Worm (Caenorhabditis elegans): ENCODE results near the gene far-2.

Gene far-2

DNA sequence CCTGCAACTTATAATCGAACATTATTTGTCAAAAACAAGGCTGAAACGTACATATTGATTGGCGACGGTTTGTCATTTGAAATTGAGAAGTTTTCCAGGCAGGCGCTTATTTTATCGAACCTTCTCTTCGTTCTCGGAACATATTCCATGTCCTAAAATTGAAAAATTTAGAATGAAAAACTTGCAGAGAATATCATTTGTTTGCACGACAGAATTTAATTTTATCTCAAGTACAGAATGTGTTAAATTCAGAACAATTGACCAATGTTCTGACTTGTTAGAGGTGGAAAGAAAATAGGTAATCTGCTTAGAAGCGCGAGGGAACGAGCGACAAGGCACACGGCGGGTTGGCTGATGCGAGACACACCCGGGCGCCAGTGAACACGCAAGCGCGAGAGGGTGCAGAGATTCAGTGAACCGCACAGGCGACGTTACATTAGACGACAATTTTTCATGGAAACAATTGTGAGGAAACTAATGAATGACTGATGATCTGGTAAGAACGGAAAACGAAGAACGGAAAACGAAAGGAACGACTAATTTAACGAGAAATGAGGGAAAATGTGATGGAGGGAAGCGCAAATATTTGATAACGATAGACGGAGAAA lies 29.2 kb upstream of the far-2 start (continued):
- peak; percentile 9 for TF ChIP-seq lin-11 (tag; optimal IDR thresholded peaks at IDR 0.05)
- TF ChIP-seq zip-5 (tag; optimal IDR thresholded peaks at IDR 0.05), result no peak
- TF ChIP-seq Y22D7AL.16 (tag; optimal IDR thresholded peaks at IDR 0.05), result no peak
- TF ChIP-seq C08G9.2 (tag; optimal IDR thresholded peaks at IDR 0.05), result no peak
- TF ChIP-seq ztf-16 (tag; optimal IDR thresholded peaks at IDR 0.05), result no peak
- TF ChIP-seq ceh-2 (tag; optimal IDR thresholded peaks at IDR 0.05), result no peak
- no peak for TF ChIP-seq odd-2 (tag; optimal IDR thresholded peaks at IDR 0.05)
- peak; percentile 35 for TF ChIP-seq ama-1 (optimal IDR thresholded peaks at IDR 0.05)
- no peak for TF ChIP-seq ceh-19 (GFP tag; optimal IDR thresholded peaks at IDR 0.05)
- no peak for TF ChIP-seq hlh-15 (tag; optimal IDR thresholded peaks at IDR 0.05)
- TF ChIP-seq ref-2 (tag; optimal IDR thresholded peaks at IDR 0.05), result no peak
- TF ChIP-seq rnt-1 (tag; optimal IDR thresholded peaks at IDR 0.05), result no peak
- no peak for TF ChIP-seq hlh-8 (tag; optimal IDR thresholded peaks at IDR 0.05)
- TF ChIP-seq sox-4 (tag; optimal IDR thresholded peaks at IDR 0.05), result peak; percentile 10
- no peak for TF ChIP-seq hlh-30 (tag; optimal IDR thresholded peaks at IDR 0.05; ENCODE audit: insufficient read depth)
- no peak for TF ChIP-seq ets-4 (tag; optimal IDR thresholded peaks at IDR 0.05)
- no peak for TF ChIP-seq pqm-1 (tag; optimal IDR thresholded peaks at IDR 0.05)
- TF ChIP-seq ceh-34 (tag; optimal IDR thresholded peaks at IDR 0.05), result no peak
- no peak for TF ChIP-seq C38D4.7 (GFP tag; optimal IDR thresholded peaks at IDR 0.05)
- no peak for TF ChIP-seq eyg-1 (tag; optimal IDR thresholded peaks at IDR 0.05)
- peak; percentile 50 for TF ChIP-seq unc-42 (tag; optimal IDR thresholded peaks at IDR 0.05)
- TF ChIP-seq unc-86 (tag; optimal IDR thresholded peaks at IDR 0.05), result no peak
- TF ChIP-seq dmd-4 (tag; optimal IDR thresholded peaks at IDR 0.05; ENCODE audit: borderline replicate concordance), result no peak
- no peak for TF ChIP-seq tbx-7 (tag; optimal IDR thresholded peaks at IDR 0.05)
- no peak for TF ChIP-seq gmeb-2 (tag; optimal IDR thresholded peaks at IDR 0.05)
- no peak for TF ChIP-seq pax-1 (tag; optimal IDR thresholded peaks at IDR 0.05)
- no peak for TF ChIP-seq nhr-11 (tag; optimal IDR thresholded peaks at IDR 0.05)
- no peak for TF ChIP-seq che-1 (tag; optimal IDR thresholded peaks at IDR 0.05)
- TF ChIP-seq hlh-6 (tag; optimal IDR thresholded peaks at IDR 0.05), result no peak
- no peak for TF ChIP-seq unc-3 (GFP tag; conservative IDR thresholded peaks at IDR 0.05)
- no peak for TF ChIP-seq unc-3 (tag; optimal IDR thresholded peaks at IDR 0.05)
- no peak for TF ChIP-seq fax-1 (tag; optimal IDR thresholded peaks at IDR 0.05)
- no peak for TF ChIP-seq pha-2 (tag; optimal IDR thresholded peaks at IDR 0.05)
- no peak for TF ChIP-seq ceh-45 (GFP tag; IDR thresholded peaks at IDR 0.05)
- no peak for TF ChIP-seq elt-2 (tag; optimal IDR thresholded peaks at IDR 0.05)

DNA sequence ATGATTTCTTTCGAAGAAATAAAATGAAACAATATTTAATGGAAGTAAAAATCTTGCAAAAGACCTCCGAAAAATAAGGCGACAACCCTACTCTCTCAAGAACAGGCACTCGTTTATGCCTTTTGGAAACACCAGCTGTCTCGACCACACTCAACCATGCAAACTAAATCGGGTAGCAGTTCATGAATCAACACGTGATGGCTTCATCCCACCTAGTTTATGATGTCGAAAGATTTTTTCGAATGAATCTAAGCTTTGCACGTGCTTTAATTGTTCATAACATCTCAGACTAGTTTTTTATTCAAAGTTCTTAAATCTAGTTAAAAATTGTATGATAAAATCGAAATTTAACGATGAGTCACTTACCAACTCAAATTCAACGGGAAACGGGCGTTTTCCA lies 28.4 kb upstream of the far-2 start:
- TF ChIP-seq hlh-15 (tag; optimal IDR thresholded peaks at IDR 0.05), result no peak
- TF ChIP-seq hlh-13 (GFP tag; optimal IDR thresholded peaks at IDR 0.05), result no peak
- TF ChIP-seq lim-6 (tag; optimal IDR thresholded peaks at IDR 0.05), result no peak
- TF ChIP-seq pag-3 (tag; optimal IDR thresholded peaks at IDR 0.05; ENCODE audit: borderline replicate concordance), result no peak
- no peak for TF ChIP-seq rnt-1 (tag; optimal IDR thresholded peaks at IDR 0.05)
- no peak for TF ChIP-seq lin-11 (tag; optimal IDR thresholded peaks at IDR 0.05)
- TF ChIP-seq pqm-1 (tag; optimal IDR thresholded peaks at IDR 0.05), result no peak
- no peak for TF ChIP-seq unc-3 (GFP tag; conservative IDR thresholded peaks at IDR 0.05)
- TF ChIP-seq unc-3 (tag; optimal IDR thresholded peaks at IDR 0.05), result no peak
- TF ChIP-seq ama-1 (optimal IDR thresholded peaks at IDR 0.05), result peak; percentile 9

DNA sequence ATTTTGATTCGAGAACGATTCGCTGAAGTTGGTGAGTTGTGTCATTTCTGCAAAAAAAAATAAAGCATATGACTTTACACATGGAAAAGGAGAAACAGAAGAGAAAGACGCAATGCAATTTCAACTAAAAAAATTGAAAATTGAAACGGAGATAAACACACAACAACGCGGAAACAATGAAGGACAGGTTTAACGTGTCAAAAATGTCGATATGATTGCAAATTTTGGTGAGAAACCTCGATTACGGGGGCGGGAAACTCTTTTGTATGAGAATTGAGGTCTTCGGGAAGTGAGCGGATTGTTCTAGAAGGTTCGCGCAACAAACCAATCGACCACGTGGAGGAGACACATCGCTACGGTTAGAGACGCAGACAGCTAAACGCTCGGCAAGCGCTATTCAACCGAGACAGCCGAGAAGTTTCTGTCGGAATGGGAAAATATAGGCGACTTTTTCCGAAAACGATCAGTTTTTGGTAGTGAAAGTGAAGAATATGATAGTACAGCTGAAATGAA lies 27.8 kb upstream of the far-2 start, which contains the start of gene R107.5:
Gene R107.5, minus strand, starts transcription at position 51 of the 513 bp plus-strand sequence.
- TF ChIP-seq rnt-1 (tag; optimal IDR thresholded peaks at IDR 0.05), result peak; percentile 93
- peak; percentile 57 for TF ChIP-seq unc-86 (tag; optimal IDR thresholded peaks at IDR 0.05)
- TF ChIP-seq C08G9.2 (tag; optimal IDR thresholded peaks at IDR 0.05), result peak; percentile 42
- TF ChIP-seq ceh-9 (tag; optimal IDR thresholded peaks at IDR 0.05), result no peak
- peak; percentile 8 for TF ChIP-seq ceh-2 (tag; optimal IDR thresholded peaks at IDR 0.05)
- TF ChIP-seq ama-1 (optimal IDR thresholded peaks at IDR 0.05), result no peak
- TF ChIP-seq dve-1 (tag; optimal IDR thresholded peaks at IDR 0.05), result peak; percentile 31
- TF ChIP-seq T23F11.4 (GFP tag; optimal IDR thresholded peaks at IDR 0.05), result no peak
- no peak for TF ChIP-seq hlh-6 (tag; optimal IDR thresholded peaks at IDR 0.05)
- peak; percentile 97 for TF ChIP-seq pax-1 (tag; optimal IDR thresholded peaks at IDR 0.05)
- TF ChIP-seq nhr-11 (tag; optimal IDR thresholded peaks at IDR 0.05), result no peak
- TF ChIP-seq elt-4 (tag; optimal IDR thresholded peaks at IDR 0.05), result no peak
- peak; percentile 49 for TF ChIP-seq unc-42 (tag; optimal IDR thresholded peaks at IDR 0.05)
- TF ChIP-seq nhr-232 (tag; optimal IDR thresholded peaks at IDR 0.05), result no peak
- TF ChIP-seq ceh-31 (tag; optimal IDR thresholded peaks at IDR 0.05), result peak; percentile 93
- TF ChIP-seq pha-2 (tag; optimal IDR thresholded peaks at IDR 0.05), result peak; percentile 28
- peak; percentile 45 for TF ChIP-seq ets-4 (tag; optimal IDR thresholded peaks at IDR 0.05)
- TF ChIP-seq lim-6 (tag; optimal IDR thresholded peaks at IDR 0.05), result peak; percentile 44
- no peak for TF ChIP-seq ceh-6 (GFP tag; optimal IDR thresholded peaks at IDR 0.05)
- TF ChIP-seq lin-11 (tag; optimal IDR thresholded peaks at IDR 0.05), result no peak
- TF ChIP-seq ceh-34 (tag; optimal IDR thresholded peaks at IDR 0.05), result peak; percentile 85
- TF ChIP-seq C38D4.7 (GFP tag; optimal IDR thresholded peaks at IDR 0.05), result no peak
- peak; percentile 30 for TF ChIP-seq ceh-22 (tag; optimal IDR thresholded peaks at IDR 0.05)
- no peak for TF ChIP-seq fax-1 (tag; optimal IDR thresholded peaks at IDR 0.05)
- TF ChIP-seq hlh-15 (tag; optimal IDR thresholded peaks at IDR 0.05), result no peak
- peak; percentile 29 for TF ChIP-seq elt-2 (tag; optimal IDR thresholded peaks at IDR 0.05)

Measured in whole organism, late embryonic.